Fruit fly (Drosophila melanogaster) whole organism, embryonic: ENCODE results near the gene CG43915.
A peak's percentile ranks its signal among the peaks of the same experiment; 100 is the strongest.

Experiments used
- Antp ChIP-seq: fragments of 200-800 bp; sonication (Bioruptor generic); optimal IDR thresholded peaks from 3 replicates; lab custom pipeline; 2016; ENCODE audit warnings: missing biosample characterization, missing genetic modification characterization
- CG11247 ChIP-seq: fragments of 200-800 bp; sonication (Bioruptor generic); IDR thresholded peaks from 2 replicates; pipeline ENCODE4 v1.3.6; 2022; ENCODE audit warnings: missing biosample characterization, missing genetic modification characterization
- CG11504 ChIP-seq: fragments of 200-800 bp; sonication (Bioruptor generic); optimal IDR thresholded peaks from 3 replicates; lab custom pipeline; 2019; ENCODE audit warnings: missing biosample characterization, mild to moderate bottlenecking, missing genetic modification characterization, moderate library complexity
- CG11560 ChIP-seq: fragments of 200-800 bp; sonication (Bioruptor generic); IDR thresholded peaks from 3 replicates; pipeline ENCODE4 v1.3.6; 2022; ENCODE audit warnings: missing biosample characterization, missing genetic modification characterization
- CG12769 ChIP-seq: fragments of 200-800 bp; sonication (Bioruptor generic); optimal IDR thresholded peaks from 2 replicates; lab custom pipeline; 2019; ENCODE audit warnings: missing biosample characterization, mild to moderate bottlenecking, missing genetic modification characterization, moderate library complexity
- CG13296 ChIP-seq: fragments of 200-800 bp; sonication (Bioruptor generic); optimal IDR thresholded peaks from 3 replicates; lab custom pipeline; 2018; ENCODE audit warnings: missing biosample characterization, mild to moderate bottlenecking, missing genetic modification characterization
- CG15479 ChIP-seq: fragments of 200-800 bp; sonication (Bioruptor generic); optimal IDR thresholded peaks from 3 replicates; lab custom pipeline; 2019; ENCODE audit warnings: missing biosample characterization, mild to moderate bottlenecking, missing genetic modification characterization, moderate library complexity
- CG15514 ChIP-seq: fragments of 200-800 bp; sonication (Bioruptor generic); optimal IDR thresholded peaks from 3 replicates; lab custom pipeline; 2017; ENCODE audit warnings: missing biosample characterization, missing genetic modification characterization, mild to moderate bottlenecking, moderate library complexity, missing genetic modification reagents
- CG1602 ChIP-seq: fragments of 200-800 bp; sonication (Bioruptor generic); optimal IDR thresholded peaks from 3 replicates; lab custom pipeline; 2016; ENCODE audit warnings: missing biosample characterization, missing genetic modification characterization
- CG18011 ChIP-seq: fragments of 200-800 bp; sonication (Bioruptor generic); optimal IDR thresholded peaks from 2 replicates; lab custom pipeline; 2017; ENCODE audit warnings: missing biosample characterization, missing genetic modification characterization, mild to moderate bottlenecking, moderate library complexity, missing genotype
- CG2678 ChIP-seq: fragments of 200-800 bp; sonication (Bioruptor generic); optimal IDR thresholded peaks from 3 replicates; lab custom pipeline; 2019; ENCODE audit warnings: missing biosample characterization, mild to moderate bottlenecking, missing genetic modification characterization, moderate library complexity
- CG30403 ChIP-seq: fragments of 200-800 bp; sonication (Bioruptor generic); optimal IDR thresholded peaks from 3 replicates; lab custom pipeline; 2016; ENCODE audit warnings: missing biosample characterization, missing genetic modification characterization
- CG6683 ChIP-seq: fragments of 200-800 bp; sonication (Bioruptor generic); optimal IDR thresholded peaks from 2 replicates; lab custom pipeline; 2017; ENCODE audit warnings: missing biosample characterization, mild to moderate bottlenecking, missing genetic modification characterization, missing genetic modification reagents
- CG6689 ChIP-seq: fragments of 200-800 bp; sonication (Bioruptor generic); IDR thresholded peaks from 2 replicates; pipeline ENCODE4 v1.3.6; 2022; ENCODE audit warnings: missing biosample characterization, missing genetic modification characterization
- CG7372 ChIP-seq: fragments of 200-800 bp; sonication (Bioruptor generic); IDR thresholded peaks from 2 replicates; pipeline ENCODE4 v1.3.6; 2022; ENCODE audit warnings: missing biosample characterization, missing genetic modification characterization
- CG7786 ChIP-seq: fragments of 200-800 bp; sonication (Bioruptor generic); optimal IDR thresholded peaks from 2 replicates; lab custom pipeline; 2016; ENCODE audit warnings: missing biosample characterization, missing genetic modification characterization
- CG9727 ChIP-seq: fragments of 200-800 bp; sonication (Bioruptor generic); optimal IDR thresholded peaks from 3 replicates; lab custom pipeline; 2017; ENCODE audit warnings: missing biosample characterization, mild to moderate bottlenecking, missing genetic modification characterization
- Chrac-16 ChIP-seq: fragments of 200-800 bp; sonication (Bioruptor generic); optimal IDR thresholded peaks from 3 replicates; lab custom pipeline; 2016; ENCODE audit warnings: missing biosample characterization, missing genetic modification characterization
- Dip3 ChIP-seq: fragments of 200-800 bp; sonication (Bioruptor generic); optimal IDR thresholded peaks from 3 replicates; lab custom pipeline; 2016; ENCODE audit warnings: missing biosample characterization, missing genetic modification characterization
- ERR ChIP-seq: fragments of 200-800 bp; sonication (Bioruptor generic); optimal IDR thresholded peaks from 2 replicates; lab custom pipeline; 2016; ENCODE audit warnings: missing biosample characterization, missing genetic modification characterization
- H2.0 ChIP-seq: fragments of 200-800 bp; sonication (Bioruptor generic); IDR thresholded peaks from 2 replicates; pipeline ENCODE4 v1.3.6; 2022; ENCODE audit warnings: missing biosample characterization, missing genetic modification characterization
- HmgD ChIP-seq: fragments of 200-800 bp; sonication (Bioruptor generic); optimal IDR thresholded peaks from 3 replicates; lab custom pipeline; 2016; ENCODE audit warnings: missing biosample characterization, missing genetic modification characterization
- Lpt ChIP-seq: fragments of >200 bp; optimal IDR thresholded peaks from 2 replicates; lab custom pipeline; 2018; ENCODE audit warnings: missing biosample characterization, missing genetic modification characterization
- Opbp ChIP-seq: fragments of 200-800 bp; sonication (Bioruptor generic); IDR thresholded peaks from 3 replicates; pipeline ENCODE4 v1.3.6; 2022; ENCODE audit warnings: missing biosample characterization, missing genetic modification characterization; ENCODE audit not compliant: partially characterized antibody
- Rfx ChIP-seq: fragments of 200-800 bp; sonication (Bioruptor generic); IDR thresholded peaks from 2 replicates; pipeline ENCODE4 v1.3.6; 2022; ENCODE audit warnings: missing biosample characterization, missing genetic modification characterization
- Sox100B ChIP-seq: fragments of 200-800 bp; sonication (Bioruptor generic); optimal IDR thresholded peaks from 3 replicates; lab custom pipeline; 2018; ENCODE audit warnings: missing biosample characterization, mild to moderate bottlenecking, missing genetic modification characterization
- TFAM ChIP-seq: fragments of 200-800 bp; sonication (Bioruptor generic); optimal IDR thresholded peaks from 2 replicates; lab custom pipeline; 2017; ENCODE audit warnings: missing biosample characterization, missing genetic modification characterization, inconsistent platforms
- Vsx1 ChIP-seq: fragments of 200-800 bp; sonication (Bioruptor generic); optimal IDR thresholded peaks from 2 replicates; lab custom pipeline; 2017; ENCODE audit warnings: missing biosample characterization, mild to moderate bottlenecking, missing genetic modification characterization, missing genetic modification reagents
- ac ChIP-seq: fragments of 200-800 bp; sonication (Bioruptor generic); optimal IDR thresholded peaks from 3 replicates; lab custom pipeline; 2017; ENCODE audit warnings: missing biosample characterization, mild to moderate bottlenecking, missing genetic modification characterization
- amos ChIP-seq: fragments of 200-800 bp; sonication (Bioruptor generic); IDR thresholded peaks from 2 replicates; pipeline ENCODE4 v1.3.6; 2022; ENCODE audit warnings: missing biosample characterization, missing genetic modification characterization; ENCODE audit not compliant: partially characterized antibody
- bigmax ChIP-seq: fragments of 200-800 bp; sonication (Bioruptor generic); optimal IDR thresholded peaks from 2 replicates; lab custom pipeline; 2018; ENCODE audit warnings: missing biosample characterization, mild to moderate bottlenecking, missing genetic modification characterization
- caup ChIP-seq: fragments of 200-800 bp; sonication (Bioruptor generic); optimal IDR thresholded peaks from 3 replicates; lab custom pipeline; 2017; ENCODE audit warnings: missing biosample characterization, mild to moderate bottlenecking, missing genetic modification characterization, moderate library complexity; ENCODE audit not compliant: severe bottlenecking
- chif ChIP-seq, 2 experiments: fragments of 200-800 bp; sonication (Bioruptor generic); optimal IDR thresholded peaks; 3 replicates each; lab custom pipeline; 2016; ENCODE audit warnings: missing biosample characterization in 2 of 2, missing genetic modification characterization in 2 of 2
- chm ChIP-seq: fragments of 200-800 bp; sonication (Bioruptor generic); IDR thresholded peaks from 2 replicates; pipeline ENCODE4 v1.3.6; 2022; ENCODE audit warnings: missing biosample characterization, missing genetic modification characterization
- dm ChIP-seq: fragments of 200-800 bp; sonication (Bioruptor generic); optimal IDR thresholded peaks from 3 replicates; lab custom pipeline; 2016; ENCODE audit warnings: missing biosample characterization, missing genetic modification characterization
- dpn ChIP-seq, 2 experiments: fragments of 200-800 bp; sonication (Bioruptor generic); optimal IDR thresholded peaks; 3 replicates each; lab custom pipeline; 2016; ENCODE audit warnings: missing biosample characterization in 2 of 2, missing genetic modification characterization in 2 of 2
- ems ChIP-seq: fragments of 200-800 bp; sonication (Bioruptor generic); optimal IDR thresholded peaks from 3 replicates; lab custom pipeline; 2016; ENCODE audit warnings: missing biosample characterization, missing genetic modification characterization
- fd102C ChIP-seq: fragments of 200-800 bp; sonication (Bioruptor generic); optimal IDR thresholded peaks from 2 replicates; lab custom pipeline; 2018; ENCODE audit warnings: missing biosample characterization, mild to moderate bottlenecking, missing genetic modification characterization, moderate library complexity
- gcm ChIP-seq: fragments of 200-800 bp; sonication (Bioruptor generic); optimal IDR thresholded peaks from 2 replicates; lab custom pipeline; 2019; ENCODE audit warnings: missing biosample characterization, mild to moderate bottlenecking, missing genetic modification characterization, moderate library complexity
- lab ChIP-seq: fragments of 200-800 bp; sonication (Bioruptor generic); optimal IDR thresholded peaks from 3 replicates; lab custom pipeline; 2017; ENCODE audit warnings: missing biosample characterization, missing genetic modification characterization, mild to moderate bottlenecking, moderate library complexity, missing genetic modification reagents
- lmd ChIP-seq: fragments of 200-800 bp; sonication (Bioruptor generic); IDR thresholded peaks from 2 replicates; pipeline ENCODE4 v1.3.6; 2022; ENCODE audit warnings: missing biosample characterization, missing genetic modification characterization
- peb ChIP-seq: fragments of 200-800 bp; sonication (Bioruptor generic); IDR thresholded peaks from 2 replicates; pipeline ENCODE4 v1.3.6; 2022; ENCODE audit warnings: missing biosample characterization, missing genetic modification characterization
- prd ChIP-seq, 3 experiments: fragments of >200 bp in 2 of 3; fragments of 200-800 bp in 1 of 3; sonication (Bioruptor generic) in 1 of 3; optimal IDR thresholded peaks in 2 of 3; IDR thresholded peaks in 1 of 3; 2 replicates in 2 of 3; 3 replicates in 1 of 3; pipeline versions ENCODE4 v1.3.6 to Lab custom; 2017 to 2022; ENCODE audit warnings: missing biosample characterization in 1 of 3, missing genetic modification characterization in 1 of 3
- salm ChIP-seq: fragments of 200-800 bp; sonication (Bioruptor generic); optimal IDR thresholded peaks from 2 replicates; lab custom pipeline; 2018; ENCODE audit warnings: missing biosample characterization, mild to moderate bottlenecking, missing genetic modification characterization
- sc ChIP-seq, 3 experiments: fragments of >200 bp in 2 of 3; fragments of 200-800 bp in 1 of 3; sonication (Bioruptor generic) in 1 of 3; optimal IDR thresholded peaks; 2 replicates in 2 of 3; 3 replicates in 1 of 3; lab custom pipeline; 2017; ENCODE audit warnings: mild to moderate bottlenecking in 1 of 3, missing biosample characterization in 1 of 3, missing genetic modification characterization in 1 of 3, missing genetic modification reagents in 1 of 3
- sim ChIP-seq: fragments of 200-800 bp; sonication (Bioruptor generic); IDR thresholded peaks from 2 replicates; pipeline ENCODE4 v1.3.6; 2022; ENCODE audit warnings: missing biosample characterization, missing genetic modification characterization
- sima ChIP-seq: fragments of 200-800 bp; sonication (Bioruptor generic); optimal IDR thresholded peaks from 2 replicates; lab custom pipeline; 2016; ENCODE audit warnings: missing biosample characterization, missing genetic modification characterization
- slou ChIP-seq: fragments of 200-800 bp; sonication (Bioruptor generic); optimal IDR thresholded peaks from 3 replicates; lab custom pipeline; 2016; ENCODE audit warnings: missing biosample characterization, missing genetic modification characterization
- ssp ChIP-seq: fragments of 200-800 bp; sonication (Bioruptor generic); IDR thresholded peaks from 2 replicates; pipeline ENCODE4 v1.3.6; 2022; ENCODE audit warnings: missing biosample characterization, missing genetic modification characterization
- trem ChIP-seq: fragments of 200-800 bp; optimal IDR thresholded peaks from 3 replicates; lab custom pipeline; 2019; ENCODE audit warnings: missing biosample characterization, mild to moderate bottlenecking, missing genetic modification characterization, moderate library complexity

The CG43915 gene

DNA sequence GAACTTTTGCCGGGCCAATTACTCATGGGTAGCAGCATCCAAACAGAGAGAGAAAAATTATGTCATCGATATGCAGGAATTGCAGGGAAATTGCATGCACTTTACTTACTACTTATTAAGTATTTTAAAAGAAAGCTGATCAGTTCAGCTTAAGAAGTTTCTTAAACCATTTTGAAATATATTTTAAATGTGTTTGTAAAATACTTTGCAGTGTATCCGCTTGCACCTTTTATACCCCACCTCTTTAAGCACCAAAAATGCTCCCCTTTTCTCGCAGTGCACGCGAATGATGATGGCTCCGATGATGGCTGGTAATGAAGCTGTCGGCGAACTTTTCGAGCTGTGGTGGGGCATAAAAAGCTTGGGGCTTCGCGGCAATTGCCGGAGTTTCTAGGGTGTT lies 20.2 kb upstream of the CG43915 start, which contains the start of gene CG14984 (continued):
- TF ChIP-seq CG15479 (GFP tag; lab: Kevin White, UChicago) = no peak
- TF ChIP-seq CG11504 (tag; lab: Kevin White, UChicago) = peak; percentile 57
- no peak for TF ChIP-seq sim (GFP tag; lab: Robert Waterston, UW)
- TF ChIP-seq CG7372 = peak; percentile 51; the same call in 1 of the 2 replicates
- no peak for TF ChIP-seq HmgD (GFP tag; lab: Kevin White, UChicago)
- TF ChIP-seq Chrac-16 (GFP tag; lab: Kevin White, UChicago) = no peak
- TF ChIP-seq CG2678 = peak; percentile 70
- TF ChIP-seq CG15514 (GFP tag; lab: Kevin White, UChicago) = peak; percentile 50
- TF ChIP-seq lmd (GFP tag; lab: Robert Waterston, UW) = peak; percentile 69
- TF ChIP-seq chm (GFP tag; lab: Robert Waterston, UW) = no peak
- peak; percentile 57 for TF ChIP-seq ems (GFP tag; lab: Kevin White, UChicago)
- no peak for TF ChIP-seq slou (GFP tag; lab: Kevin White, UChicago)
- TF ChIP-seq salm (tag; lab: Kevin White, UChicago) = no peak
- peak; percentile 27 for TF ChIP-seq CG30403
- peak; percentile 50; the same call in 1 of the 3 replicates for TF ChIP-seq CG11560 (tag; lab: Robert Waterston, UW)
- TF ChIP-seq CG11247 (GFP tag; lab: Robert Waterston, UW) = 0 out of 2 replicates have a peak, but pooled peaks have one; percentile 23
- TF ChIP-seq lab (GFP tag; lab: Kevin White, UChicago) = peak; percentile 73
- no peak for TF ChIP-seq peb (GFP tag; lab: Robert Waterston, UW)
- TF ChIP-seq Antp (GFP tag; lab: Kevin White, UChicago) = peak; percentile 0
- TF ChIP-seq CG1602 = no peak
- TF ChIP-seq chif (GFP tag; optimal IDR thresholded peaks at IDR 0.05; lab: Kevin White, UChicago) = peak in 1 of 2 experiments; percentile 42
- TF ChIP-seq sima (GFP tag; lab: Kevin White, UChicago) = no peak
- TF ChIP-seq trem (tag; lab: Kevin White, UChicago) = no peak
- no peak for TF ChIP-seq sc (optimal IDR thresholded peaks at IDR 0.05; lab: Kevin White, UChicago)
- no peak for TF ChIP-seq sc (GFP tag; optimal IDR thresholded peaks at IDR 0.05; lab: Kevin White, UChicago)
- no peak for TF ChIP-seq fd102C (GFP tag; lab: Kevin White, UChicago)
- peak; percentile 26 for TF ChIP-seq Dip3 (GFP tag; lab: Kevin White, UChicago)
- peak; percentile 11 for TF ChIP-seq CG13296
- no peak for TF ChIP-seq ac
- no peak for TF ChIP-seq CG6683 (GFP tag; lab: Kevin White, UChicago)
- no peak for TF ChIP-seq Sox100B (GFP tag; lab: Kevin White, UChicago)
- TF ChIP-seq CG18011 = no peak
- TF ChIP-seq ssp (GFP tag; lab: Robert Waterston, UW) = no peak
- TF ChIP-seq caup (GFP tag; lab: Kevin White, UChicago) = peak; percentile 57
- peak; percentile 32 to 42 for TF ChIP-seq dpn (GFP tag; optimal IDR thresholded peaks at IDR 0.05; lab: Kevin White, UChicago)
- no peak for TF ChIP-seq dm
- TF ChIP-seq TFAM (GFP tag; lab: Kevin White, UChicago) = no peak
- no peak for TF ChIP-seq bigmax (GFP tag; lab: Kevin White, UChicago)
- no peak for TF ChIP-seq prd (optimal IDR thresholded peaks at IDR 0.05; lab: Kevin White, UChicago)
- TF ChIP-seq prd (GFP tag; IDR thresholded peaks at IDR 0.05; lab: Robert Waterston, UW) = peak; percentile 60; the same call in 2 of the 3 replicates
- TF ChIP-seq Rfx (GFP tag; lab: Robert Waterston, UW) = peak; percentile 82
- no peak for TF ChIP-seq Lpt
- no peak for TF ChIP-seq amos (GFP tag; lab: Robert Waterston, UW)
- TF ChIP-seq CG7786 (GFP tag; lab: Kevin White, UChicago) = peak; percentile 23
- no peak for TF ChIP-seq Vsx1 (GFP tag; lab: Kevin White, UChicago)
- TF ChIP-seq gcm = no peak
- peak; percentile 51 for TF ChIP-seq CG6689 (GFP tag; lab: Robert Waterston, UW)
- TF ChIP-seq Opbp = no peak
- peak; percentile 1 for TF ChIP-seq ERR
- TF ChIP-seq CG12769 (tag; lab: Kevin White, UChicago) = no peak
- TF ChIP-seq CG9727 = peak; percentile 13
- TF ChIP-seq H2.0 = no peak
